Worm (Caenorhabditis elegans): ENCODE measurements around the gene srh-265.
A peak's percentile ranks its signal among the peaks of the same experiment; 100 is the strongest.

Gene srh-265

DNA sequence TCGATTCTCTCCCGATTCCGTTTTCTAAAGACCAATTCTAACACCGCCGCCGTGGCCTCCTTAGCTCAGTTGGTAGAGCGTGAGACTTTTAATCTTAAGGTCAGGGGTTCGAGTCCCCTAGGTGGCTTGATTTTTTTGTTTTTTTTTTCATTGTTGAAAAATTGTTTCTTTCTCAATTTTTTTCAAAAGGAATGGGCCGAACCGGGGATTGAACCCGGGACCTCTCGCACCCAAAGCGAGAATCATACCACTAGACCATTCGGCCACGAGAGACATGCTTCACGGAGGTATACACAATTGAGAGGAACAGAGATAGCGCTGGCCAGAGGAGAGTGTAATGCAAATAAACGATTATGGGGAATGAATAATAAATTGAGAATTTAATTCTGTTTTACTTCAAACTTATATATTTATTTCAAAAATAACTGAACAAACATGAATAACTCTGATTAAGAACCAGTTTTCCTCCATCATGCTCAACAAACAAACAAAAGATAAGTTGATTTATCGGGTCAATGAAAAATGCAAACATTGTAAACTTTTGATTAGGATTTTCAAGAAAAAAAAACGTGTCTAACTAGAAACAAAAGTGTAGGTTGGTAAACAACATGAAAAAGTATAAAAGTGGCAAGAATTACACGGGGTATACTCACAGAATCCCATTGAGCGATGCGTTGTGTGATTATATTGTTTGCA, 49.1 kb downstream of the srh-265 start, which contains the start of gene pqn-71:
Gene pqn-71 (plus strand): TSS at position 646 of the 696 bp plus-strand sequence.
- TF ChIP-seq hlh-6 (tag; optimal IDR thresholded peaks at IDR 0.05): peak; percentile 86
- peak; percentile 90 for TF ChIP-seq madf-2 (tag; optimal IDR thresholded peaks at IDR 0.05)
- no peak for TF ChIP-seq ama-1 (optimal IDR thresholded peaks at IDR 0.05)
- TF ChIP-seq fkh-6 (tag; optimal IDR thresholded peaks at IDR 0.05): peak; percentile 83
- TF ChIP-seq pha-2 (tag; optimal IDR thresholded peaks at IDR 0.05): peak; percentile 80
- no peak for TF ChIP-seq unc-55 (GFP tag; optimal IDR thresholded peaks at IDR 0.05)
- TF ChIP-seq tbx-2 (tag; optimal IDR thresholded peaks at IDR 0.05): peak; percentile 82
- peak; percentile 73 for TF ChIP-seq K09A11.1 (tag; optimal IDR thresholded peaks at IDR 0.05; ENCODE audit: insufficient read depth)
- peak; percentile 89 for TF ChIP-seq ceh-14 (tag; optimal IDR thresholded peaks at IDR 0.05)
- TF ChIP-seq ztf-16 (tag; optimal IDR thresholded peaks at IDR 0.05): peak; percentile 71
- TF ChIP-seq ceh-22 (tag; optimal IDR thresholded peaks at IDR 0.05): no peak
- TF ChIP-seq Y22D7AL.16 (tag; optimal IDR thresholded peaks at IDR 0.05): peak; percentile 86
- peak; percentile 91 for TF ChIP-seq elt-2 (tag; optimal IDR thresholded peaks at IDR 0.05)
- peak; percentile 80 for TF ChIP-seq che-1 (tag; optimal IDR thresholded peaks at IDR 0.05)
- TF ChIP-seq lim-6 (tag; optimal IDR thresholded peaks at IDR 0.05): peak; percentile 72
- TF ChIP-seq hlh-8 (tag; optimal IDR thresholded peaks at IDR 0.05): peak; percentile 39
- TF ChIP-seq elt-4 (tag; optimal IDR thresholded peaks at IDR 0.05): no peak
- TF ChIP-seq pqm-1 (tag; optimal IDR thresholded peaks at IDR 0.05): peak; percentile 87
- peak; percentile 77 for TF ChIP-seq sox-4 (tag; optimal IDR thresholded peaks at IDR 0.05)
- peak; percentile 2 for TF ChIP-seq unc-42 (tag; optimal IDR thresholded peaks at IDR 0.05)
- TF ChIP-seq odd-2 (tag; optimal IDR thresholded peaks at IDR 0.05): no peak
- TF ChIP-seq gmeb-2 (tag; optimal IDR thresholded peaks at IDR 0.05): peak; percentile 86
- TF ChIP-seq hlh-15 (tag; optimal IDR thresholded peaks at IDR 0.05): peak; percentile 69
- peak; percentile 84 for TF ChIP-seq syd-9 (tag; optimal IDR thresholded peaks at IDR 0.05)
- TF ChIP-seq ceh-9 (tag; optimal IDR thresholded peaks at IDR 0.05): peak; percentile 18
- peak; percentile 80 for TF ChIP-seq sdc-2 (tag; optimal IDR thresholded peaks at IDR 0.05)
- peak; percentile 67 for TF ChIP-seq hlh-13 (GFP tag; optimal IDR thresholded peaks at IDR 0.05)
- peak; percentile 84 for TF ChIP-seq ttx-3 (tag; optimal IDR thresholded peaks at IDR 0.05)
- peak; percentile 61 for TF ChIP-seq tbx-7 (tag; optimal IDR thresholded peaks at IDR 0.05)
- peak; percentile 30 for TF ChIP-seq pag-3 (tag; optimal IDR thresholded peaks at IDR 0.05; ENCODE audit: borderline replicate concordance)
- peak; percentile 78 for TF ChIP-seq K02D7.2 (tag; optimal IDR thresholded peaks at IDR 0.05)
- TF ChIP-seq ceh-30 (tag; optimal IDR thresholded peaks at IDR 0.05): peak; percentile 60
- peak; percentile 50 for TF ChIP-seq zip-5 (tag; optimal IDR thresholded peaks at IDR 0.05)
- peak; percentile 83 for TF ChIP-seq dve-1 (tag; optimal IDR thresholded peaks at IDR 0.05)
- TF ChIP-seq F13H6.1 (tag; optimal IDR thresholded peaks at IDR 0.05): peak; percentile 76
- peak; percentile 83 for TF ChIP-seq unc-86 (tag; optimal IDR thresholded peaks at IDR 0.05)
- TF ChIP-seq dmd-4 (tag; optimal IDR thresholded peaks at IDR 0.05; ENCODE audit: borderline replicate concordance): peak; percentile 93
- no peak for TF ChIP-seq fkh-10 (GFP tag; optimal IDR thresholded peaks at IDR 0.05)
- TF ChIP-seq C08G9.2 (tag; optimal IDR thresholded peaks at IDR 0.05): peak; percentile 79
- no peak for TF ChIP-seq pax-1 (tag; optimal IDR thresholded peaks at IDR 0.05)
- TF ChIP-seq lin-11 (tag; optimal IDR thresholded peaks at IDR 0.05): peak; percentile 74
- no peak for TF ChIP-seq mec-3 (tag; optimal IDR thresholded peaks at IDR 0.05; ENCODE audit: borderline replicate concordance)
- TF ChIP-seq ceh-45 (GFP tag; IDR thresholded peaks at IDR 0.05): peak; percentile 73
- peak; percentile 77 for TF ChIP-seq nfya-1 (tag; optimal IDR thresholded peaks at IDR 0.05)
- TF ChIP-seq pat-9 (tag; optimal IDR thresholded peaks at IDR 0.05): peak; percentile 87
- peak; percentile 71 for TF ChIP-seq npax-4 (tag; optimal IDR thresholded peaks at IDR 0.05)
- TF ChIP-seq nhr-11 (tag; optimal IDR thresholded peaks at IDR 0.05): no peak
- TF ChIP-seq T23F11.4 (GFP tag; optimal IDR thresholded peaks at IDR 0.05): peak; percentile 79
- peak; percentile 79 for TF ChIP-seq ceh-6 (GFP tag; optimal IDR thresholded peaks at IDR 0.05)
- peak; percentile 29 for TF ChIP-seq pros-1 (tag; optimal IDR thresholded peaks at IDR 0.05)
- TF ChIP-seq eyg-1 (tag; optimal IDR thresholded peaks at IDR 0.05): peak; percentile 47
- peak; percentile 61 for TF ChIP-seq ceh-31 (tag; optimal IDR thresholded peaks at IDR 0.05)

Data from whole organism, late embryonic.